Worm (Caenorhabditis elegans) whole organism, late embryonic: Measurements from ENCODE around the gene Y42G9A.1.

Experiments
- ama-1 ChIP-seq: fragments of 150-350 bp; optimal IDR thresholded peaks from 2 replicates; lab custom pipeline; 2014
- ceh-22 ChIP-seq: sonication (generic microtip); optimal IDR thresholded peaks from 2 replicates; lab custom pipeline; 2017; ENCODE audit warnings: missing biosample characterization, missing genetic modification characterization
- unc-3 ChIP-seq, 2 experiments: fragments of 200-800 bp in 1 of 2; sonication (Bioruptor generic) in 1 of 2; sonication (generic microtip) in 1 of 2; conservative IDR thresholded peaks in 1 of 2; optimal IDR thresholded peaks in 1 of 2; 2 replicates each; pipeline versions ENCODE4 v1.3.6 to Lab custom; 2016 to 2022; ENCODE audit warnings: missing compliant biosample characterization in 2 of 2, missing genetic modification characterization in 2 of 2, missing genetic modification reagents in 1 of 2

ce11 chrIII:6110187-6110586 is 39.6 kb upstream of the Y42G9A.1 start:
- TF ChIP-seq ama-1 = no peak
- TF ChIP-seq unc-3 (GFP tag; conservative IDR thresholded peaks at IDR 0.05; lab: Robert Waterston, UW) = no peak
- TF ChIP-seq unc-3 (tag; optimal IDR thresholded peaks at IDR 0.05; lab: Kevin White, UChicago) = no peak
- no peak for TF ChIP-seq ceh-22
